Fruit fly (Drosophila melanogaster): ENCODE measurements around the gene shop.

dm6 chrX:18814944-18815343, 33.4 kb downstream of the shop start:
- TF ChIP-seq CTCF (optimal IDR thresholded peaks at IDR 0.05) = no peak
- no peak for TF ChIP-seq CG8478 (optimal IDR thresholded peaks at IDR 0.05)
